Worm (Caenorhabditis elegans) whole organism, L4 larva: Measurements from ENCODE around the gene C44C10.12.

Experiments
- F10B5.3 ChIP-seq: sonication (generic microtip); optimal IDR thresholded peaks from 2 replicates; lab custom pipeline; 2016; ENCODE audit warnings: mild to moderate bottlenecking, missing genetic modification characterization, missing compliant biosample characterization
- F37D6.2 ChIP-seq: sonication (generic microtip); optimal IDR thresholded peaks from 2 replicates; lab custom pipeline; 2016; ENCODE audit warnings: mild to moderate bottlenecking, missing genetic modification characterization, missing compliant biosample characterization
- T26A8.4 ChIP-seq: fragments of 200-800 bp; sonication (Bioruptor generic); IDR thresholded peaks from 2 replicates; pipeline ENCODE4 v1.3.6; 2022; ENCODE audit warnings: missing genetic modification characterization, missing compliant biosample characterization
- Y48G9A.11 ChIP-seq: fragments of 200-800 bp; sonication (Bioruptor generic); IDR thresholded peaks from 2 replicates; pipeline ENCODE4 v1.3.6; 2022; ENCODE audit warnings: missing genetic modification reagents, missing genetic modification characterization, missing compliant biosample characterization
- Y5F2A.4 ChIP-seq: fragments of 200-800 bp; sonication (Bioruptor generic); optimal IDR thresholded peaks from 2 replicates; lab custom pipeline; 2018; ENCODE audit warnings: mild to moderate bottlenecking, missing genetic modification characterization, missing compliant biosample characterization
- Y75B8A.6 ChIP-seq: fragments of 200-800 bp; sonication (Bioruptor generic); IDR thresholded peaks from 2 replicates; pipeline ENCODE4 v1.3.6; 2022; ENCODE audit warnings: missing genetic modification reagents, missing genetic modification characterization, missing compliant biosample characterization
- ZK546.5 ChIP-seq, 2 experiments: sonication (generic microtip); optimal IDR thresholded peaks; 2 replicates each; lab custom pipeline; 2017; ENCODE audit warnings: missing biosample characterization in 2 of 2, missing genetic modification characterization in 2 of 2
- aha-1 ChIP-seq: fragments of 150-350 bp; peaks from one replicate; lab custom pipeline; 2014; ENCODE audit warnings: missing biosample characterization, missing genetic modification characterization
- ama-1 ChIP-seq: fragments of 150-350 bp; optimal IDR thresholded peaks from 2 replicates; lab custom pipeline; 2014; ENCODE audit warnings: inconsistent platforms, mixed read lengths
- attf-4 ChIP-seq: sonication (generic microtip); optimal IDR thresholded peaks from 3 replicates; lab custom pipeline; 2017; ENCODE audit warnings: missing biosample characterization, missing genetic modification characterization
- ceh-20 ChIP-seq: fragments of 200-800 bp; sonication (Bioruptor generic); IDR thresholded peaks from 2 replicates; pipeline ENCODE4 v1.3.6; 2022; ENCODE audit warnings: missing genetic modification reagents, missing genetic modification characterization, missing compliant biosample characterization
- ceh-28 ChIP-seq: fragments of 150-350 bp; optimal IDR thresholded peaks from 2 replicates; lab custom pipeline; 2014; ENCODE audit warnings: missing biosample characterization, missing genetic modification reagents, missing genetic modification characterization
- ctbp-1 ChIP-seq: fragments of 200-800 bp; sonication (Bioruptor generic); IDR thresholded peaks from 2 replicates; pipeline ENCODE4 v1.3.6; 2022; ENCODE audit warnings: missing genetic modification reagents, missing genetic modification characterization, missing compliant biosample characterization
- daf-16 ChIP-seq, 3 experiments: sonication (generic microtip); optimal IDR thresholded peaks; 2 replicates each; lab custom pipeline; 2016 to 2017; ENCODE audit warnings: missing genetic modification characterization in 3 of 3, missing genetic modification reagents in 3 of 3, mild to moderate bottlenecking in 2 of 3, missing compliant biosample characterization in 2 of 3, missing biosample characterization in 1 of 3, moderate library complexity in 1 of 3
- dmd-6 ChIP-seq: fragments of 200-800 bp; sonication (Bioruptor generic); IDR thresholded peaks from 2 replicates; pipeline ENCODE4 v1.3.6; 2022; ENCODE audit warnings: missing genetic modification reagents, missing genetic modification characterization, missing compliant biosample characterization
- dmd-8 ChIP-seq: fragments of 200-800 bp; sonication (Bioruptor generic); IDR thresholded peaks from 2 replicates; pipeline ENCODE4 v1.3.6; 2022; ENCODE audit warnings: missing genetic modification characterization, missing compliant biosample characterization
- dmd-9 ChIP-seq: fragments of 200-800 bp; sonication (Bioruptor generic); IDR thresholded peaks from 2 replicates; pipeline ENCODE4 v1.3.6; 2022; ENCODE audit warnings: missing genetic modification reagents, missing genetic modification characterization, missing compliant biosample characterization
- dve-1 ChIP-seq: sonication (generic microtip); optimal IDR thresholded peaks from 2 replicates; lab custom pipeline; 2017; ENCODE audit warnings: antibody characterized with exemption, mild to moderate bottlenecking, missing genetic modification characterization, missing compliant biosample characterization; ENCODE audit not compliant: insufficient read depth
- fos-1 ChIP-seq: fragments of 150-350 bp; optimal IDR thresholded peaks from 2 replicates; lab custom pipeline; 2014; ENCODE audit warnings: missing biosample characterization, missing genetic modification characterization
- hif-1 ChIP-seq, 2 experiments: sonication (generic microtip); optimal IDR thresholded peaks; 2 replicates each; lab custom pipeline; 2016 to 2017; ENCODE audit warnings: missing compliant biosample characterization in 2 of 2, missing genetic modification characterization in 2 of 2, missing genetic modification reagents in 2 of 2, missing genotype in 2 of 2, mild to moderate bottlenecking in 1 of 2
- hlh-11 ChIP-seq: fragments of 200-800 bp; sonication (Bioruptor generic); optimal IDR thresholded peaks from 2 replicates; lab custom pipeline; 2018; ENCODE audit warnings: mild to moderate bottlenecking, missing genetic modification characterization, missing compliant biosample characterization
- hlh-30 ChIP-seq: sonication (generic microtip); optimal IDR thresholded peaks from 2 replicates; lab custom pipeline; 2017; ENCODE audit warnings: antibody characterized with exemption, mild to moderate bottlenecking, missing genetic modification characterization, missing compliant biosample characterization; ENCODE audit not compliant: insufficient read depth
- lin-1 ChIP-seq: fragments of 200-800 bp; sonication (Bioruptor generic); IDR thresholded peaks from 2 replicates; pipeline ENCODE4 v1.3.6; 2022; ENCODE audit warnings: missing genetic modification reagents, missing genetic modification characterization, missing compliant biosample characterization
- lin-15B ChIP-seq: fragments of 150-350 bp; sonication (generic microtip); optimal IDR thresholded peaks from 3 replicates; lab custom pipeline; 2014; ENCODE audit warnings: missing biosample characterization, missing genetic modification characterization
- lin-29 ChIP-seq: fragments of 200-800 bp; sonication (Bioruptor generic); IDR thresholded peaks from 2 replicates; pipeline ENCODE4 v1.3.6; 2022; ENCODE audit warnings: missing genetic modification reagents, missing genetic modification characterization, missing compliant biosample characterization
- lin-38 ChIP-seq: fragments of 200-800 bp; sonication (Bioruptor generic); IDR thresholded peaks from 2 replicates; pipeline ENCODE4 v1.3.6; 2022; ENCODE audit warnings: missing genetic modification reagents, missing genetic modification characterization, missing compliant biosample characterization
- madf-5 ChIP-seq, 2 experiments: fragments of 200-800 bp; sonication (Bioruptor generic); IDR thresholded peaks; 2 replicates each; pipeline ENCODE4 v1.3.6; 2022; ENCODE audit warnings: missing compliant biosample characterization in 2 of 2, missing genetic modification characterization in 2 of 2
- mdl-1 ChIP-seq, 2 experiments: fragments of 150-350 bp in 1 of 2; sonication (generic microtip) in 1 of 2; optimal IDR thresholded peaks; 2 replicates each; lab custom pipeline; 2014 to 2017; ENCODE audit warnings: missing biosample characterization in 2 of 2, missing genetic modification characterization in 2 of 2
- mxl-3 ChIP-seq: fragments of 200-800 bp; sonication (Bioruptor generic); optimal IDR thresholded peaks from 2 replicates; lab custom pipeline; 2018; ENCODE audit warnings: mild to moderate bottlenecking, missing genetic modification characterization, missing compliant biosample characterization
- nhr-10 ChIP-seq: fragments of 150-350 bp; optimal IDR thresholded peaks from 2 replicates; lab custom pipeline; 2014; ENCODE audit warnings: missing biosample characterization, missing genetic modification characterization
- nhr-111 ChIP-seq: fragments of 200-800 bp; sonication (Bioruptor generic); optimal IDR thresholded peaks from 2 replicates; lab custom pipeline; 2018; ENCODE audit warnings: mild to moderate bottlenecking, missing genetic modification characterization, missing compliant biosample characterization
- nhr-42 ChIP-seq: fragments of 200-800 bp; sonication (Bioruptor generic); IDR thresholded peaks from 2 replicates; pipeline ENCODE4 v1.3.6; 2022; ENCODE audit warnings: missing genetic modification characterization, missing compliant biosample characterization
- nhr-48 ChIP-seq: sonication (generic microtip); optimal IDR thresholded peaks from 2 replicates; lab custom pipeline; 2016; ENCODE audit warnings: mild to moderate bottlenecking, missing genetic modification characterization, missing compliant biosample characterization
- pha-4 ChIP-seq, 2 experiments: fragments of 150-350 bp in 1 of 2; fragments of 200-800 bp in 1 of 2; sonication (Bioruptor generic) in 1 of 2; IDR thresholded peaks in 1 of 2; optimal IDR thresholded peaks in 1 of 2; 2 replicates each; pipeline versions ENCODE4 v1.3.6 to Lab custom; 2014 to 2022; ENCODE audit warnings: missing genetic modification characterization in 2 of 2, missing genetic modification reagents in 2 of 2, missing biosample characterization in 1 of 2, missing compliant biosample characterization in 1 of 2
- rbr-2 ChIP-seq: sonication (generic microtip); optimal IDR thresholded peaks from 2 replicates; lab custom pipeline; 2016; ENCODE audit warnings: missing genotype, missing genetic modification characterization, missing compliant biosample characterization
- skn-1 ChIP-seq: fragments of 150-350 bp; optimal IDR thresholded peaks from 2 replicates; lab custom pipeline; 2014; ENCODE audit warnings: missing biosample characterization, missing genetic modification characterization
- snpc-4 ChIP-seq: fragments of 150-350 bp; optimal IDR thresholded peaks from 2 replicates; lab custom pipeline; 2014; ENCODE audit warnings: missing biosample characterization, missing genetic modification characterization
- tra-1 ChIP-seq: fragments of 200-800 bp; sonication (Bioruptor generic); IDR thresholded peaks from 2 replicates; pipeline ENCODE4 v1.3.6; 2022; ENCODE audit warnings: missing genetic modification reagents, missing genetic modification characterization, missing compliant biosample characterization
- unc-62 ChIP-seq, 3 experiments: fragments of 150-350 bp in 1 of 3; sonication (generic microtip); optimal IDR thresholded peaks in 2 of 3; peaks in 1 of 3; 1 replicate in 1 of 3; 2 replicates in 2 of 3; lab custom pipeline; 2014 to 2017; ENCODE audit warnings: missing biosample characterization in 3 of 3, missing genetic modification characterization in 3 of 3, missing genetic modification reagents in 3 of 3, missing genotype in 1 of 3
- vab-7 ChIP-seq: fragments of 200-800 bp; sonication (Bioruptor generic); IDR thresholded peaks from 2 replicates; pipeline ENCODE4 v1.3.6; 2022; ENCODE audit warnings: missing genetic modification reagents, missing genetic modification characterization, missing compliant biosample characterization
- zag-1 ChIP-seq: fragments of 150-350 bp; optimal IDR thresholded peaks from 2 replicates; lab custom pipeline; 2014; ENCODE audit warnings: missing biosample characterization, missing genetic modification characterization
- zip-2 ChIP-seq: fragments of 150-350 bp; optimal IDR thresholded peaks from 2 replicates; lab custom pipeline; 2014; ENCODE audit warnings: missing biosample characterization, missing genetic modification characterization
- ztf-11 ChIP-seq: fragments of 150-350 bp; optimal IDR thresholded peaks from 2 replicates; lab custom pipeline; 2014; ENCODE audit warnings: missing biosample characterization, missing genetic modification characterization
- ztf-7 ChIP-seq: fragments of 150-350 bp; optimal IDR thresholded peaks from 2 replicates; lab custom pipeline; 2014; ENCODE audit warnings: missing biosample characterization, missing genetic modification characterization

C44C10.12 gene

ce11 chrX:11675573-11675972, 21.2 kb upstream of the C44C10.12 start (continued):
- no peak for TF ChIP-seq Y48G9A.11 (GFP tag; lab: Robert Waterston, UW)
- no peak for TF ChIP-seq ama-1
- TF ChIP-seq nhr-48 (tag; lab: Kevin White, UChicago) = no peak
- TF ChIP-seq hlh-30 (tag; lab: Kevin White, UChicago) = no peak
- TF ChIP-seq, all 104 proteins: peak for 0

DNA sequence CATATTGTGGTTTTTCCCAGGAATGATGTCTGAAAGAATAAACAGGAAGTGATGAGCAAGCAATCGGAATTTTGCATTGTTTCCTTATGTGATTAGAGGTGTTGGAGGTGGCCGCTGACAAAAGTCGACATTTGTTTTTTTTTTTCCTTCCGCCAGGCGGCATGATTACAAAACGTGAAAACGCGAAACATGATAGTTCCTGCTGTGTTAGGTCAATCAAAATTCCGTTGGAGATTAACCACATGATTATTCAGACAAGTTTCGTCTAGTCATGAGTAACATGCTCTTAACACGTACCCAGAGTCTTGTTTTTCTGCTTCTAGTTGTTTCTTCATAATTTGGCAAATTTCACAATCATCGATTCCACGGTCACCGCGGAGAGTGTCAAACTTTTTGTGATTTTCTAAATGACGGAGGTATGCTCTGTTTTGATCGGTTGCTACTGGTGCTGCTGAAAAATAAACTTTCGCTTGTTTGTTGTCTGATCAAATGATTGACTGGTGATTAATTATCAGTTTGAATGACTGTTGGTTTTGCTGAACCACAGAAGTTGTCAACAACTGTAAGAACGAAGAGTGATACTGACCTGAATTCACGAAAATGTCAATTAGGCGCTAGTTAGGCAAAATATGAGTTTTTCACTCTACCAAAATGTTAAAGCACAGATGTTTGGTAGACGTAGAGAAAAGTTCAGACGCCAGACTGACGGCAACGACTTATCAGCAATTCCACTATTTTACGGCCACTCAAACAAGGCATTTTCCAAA, 17.4 kb upstream of the C44C10.12 start:
- TF ChIP-seq daf-16 (GFP tag; optimal IDR thresholded peaks at IDR 0.05; lab: Kevin White, UChicago) (peak in 1 of 2 experiments; percentile 59), daf-16 (tag; optimal IDR thresholded peaks at IDR 0.05; lab: Kevin White, UChicago) (peak; percentile 87), ceh-28 (no peak), madf-5 (GFP tag; IDR thresholded peaks at IDR 0.05; lab: Robert Waterston, UW) (no peak), zip-2 (no peak), ZK546.5 (tag; optimal IDR thresholded peaks at IDR 0.05; lab: Kevin White, UChicago) (no peak), hlh-30 (tag; lab: Kevin White, UChicago) (peak; percentile 33), dve-1 (tag; lab: Kevin White, UChicago) (peak; percentile 26), hlh-11 (tag; lab: Kevin White, UChicago) (peak; percentile 49), hif-1 (tag; optimal IDR thresholded peaks at IDR 0.05; lab: Kevin White, UChicago) (peak in 1 of 2 experiments; percentile 18), aha-1 (no peak), ztf-7 (tag; lab: Kevin White, UChicago) (no peak), unc-62 (GFP tag; optimal IDR thresholded peaks at IDR 0.05 in 1 of 2; lab: Kevin White, UChicago) (peak in 1 of 2 experiments; percentile 97), unc-62 (tag; optimal IDR thresholded peaks at IDR 0.05; lab: Kevin White, UChicago) (no peak), nhr-48 (tag; lab: Kevin White, UChicago) (peak; percentile 29), dmd-8 (GFP tag; lab: Robert Waterston, UW) (no peak), dmd-6 (GFP tag; lab: Robert Waterston, UW) (peak; percentile 93), tra-1 (GFP tag; lab: Robert Waterston, UW) (peak; percentile 67; the same call in 1 of the 2 replicates), snpc-4 (tag; lab: Kevin White, UChicago) (no peak)

- TF ChIP-seq pha-4 (GFP tag; IDR thresholded peaks at IDR 0.05; lab: Robert Waterston, UW) (no peak), pha-4 (tag; optimal IDR thresholded peaks at IDR 0.05; lab: Kevin White, UChicago) (no peak), skn-1 (tag; lab: Kevin White, UChicago) (no peak), lin-38 (no peak), fos-1 (tag; lab: Kevin White, UChicago) (no peak), nhr-111 (GFP tag; lab: Kevin White, UChicago) (no peak), ctbp-1 (GFP tag; lab: Robert Waterston, UW) (no peak), ceh-20 (GFP tag; lab: Robert Waterston, UW) (no peak), mdl-1 (tag; optimal IDR thresholded peaks at IDR 0.05; lab: Kevin White, UChicago) (no peak), ztf-11 (no peak), T26A8.4 (GFP tag; lab: Robert Waterston, UW) (no peak), dmd-9 (GFP tag; lab: Robert Waterston, UW) (no peak), lin-1 (GFP tag; lab: Robert Waterston, UW) (no peak), nhr-10 (tag; lab: Kevin White, UChicago) (no peak), mxl-3 (GFP tag; lab: Kevin White, UChicago) (peak; percentile 39), F37D6.2 (tag; lab: Kevin White, UChicago) (no peak), lin-29 (GFP tag; lab: Robert Waterston, UW) (no peak), vab-7 (no peak), nhr-42 (no peak), zag-1 (no peak), attf-4 (tag; lab: Kevin White, UChicago) (no peak), Y5F2A.4 (GFP tag; lab: Kevin White, UChicago) (no peak), unc-62 (GFP tag; optimal IDR thresholded peaks at IDR 0.05 in 1 of 2; lab: Kevin White, UChicago) (no peak), unc-62 (tag; optimal IDR thresholded peaks at IDR 0.05; lab: Kevin White, UChicago) (no peak), ama-1 (no peak), madf-5 (GFP tag; IDR thresholded peaks at IDR 0.05; lab: Robert Waterston, UW) (no peak), F10B5.3 (no peak), tra-1 (GFP tag; lab: Robert Waterston, UW) (0 out of 2 replicates have a peak, but pooled peaks have one; percentile 42), rbr-2 (no peak), Y75B8A.6 (no peak), lin-15B (tag; lab: Kevin White, UChicago) (no peak)
Observed at ce11 chrX:11680851-11681250, 15.9 kb upstream of the C44C10.12 start, which contains the start of gene T04F8.7. T04F8.7 (minus strand) TSS chrX:11680980.
